Fruit fly (Drosophila melanogaster): Measurements from ENCODE around the gene CG6333.

The CG6333 gene

dm6 chr3L:17495266-17495961 lies 9.4 kb upstream of the CG6333 start (continued):
- TF ChIP-seq dysf (GFP tag; IDR thresholded peaks at IDR 0.05) (0 out of 3 replicates have a peak, but pooled peaks have one; percentile 9), NFAT (GFP tag; IDR thresholded peaks at IDR 0.05) (no peak), CG4854 (GFP tag; optimal IDR thresholded peaks at IDR 0.05) (no peak), ato (GFP tag; IDR thresholded peaks at IDR 0.05; ENCODE audit: partially characterized antibody) (no peak), bab2 (GFP tag; optimal IDR thresholded peaks at IDR 0.05) (no peak), cas (GFP tag; IDR thresholded peaks at IDR 0.05) (no peak), Sry-δ (GFP tag; optimal IDR thresholded peaks at IDR 0.05) (no peak), disco-r (GFP tag; optimal IDR thresholded peaks at IDR 0.05) (no peak), sisA (GFP tag; IDR thresholded peaks at IDR 0.05) (no peak), CG11695 (GFP tag; IDR thresholded peaks at IDR 0.05) (no peak), da (GFP tag; optimal IDR thresholded peaks at IDR 0.05) (no peak), Six4 (GFP tag; optimal IDR thresholded peaks at IDR 0.05) (no peak), kay (GFP tag; optimal IDR thresholded peaks at IDR 0.05) (no peak), CG8924 (tag; optimal IDR thresholded peaks at IDR 0.05) (peak; percentile 19), CG1792 (GFP tag; optimal IDR thresholded peaks at IDR 0.05) (no peak), fru (optimal IDR thresholded peaks at IDR 0.05) (no peak), Tbp (GFP tag; optimal IDR thresholded peaks at IDR 0.05) (no peak), run (tag; optimal IDR thresholded peaks at IDR 0.05) (no peak), Chrac-16 (GFP tag; optimal IDR thresholded peaks at IDR 0.05) (no peak), CG14441 (GFP tag; IDR thresholded peaks at IDR 0.05) (no peak), CG12104 (GFP tag; optimal IDR thresholded peaks at IDR 0.05) (no peak), NfI (GFP tag; optimal IDR thresholded peaks at IDR 0.05) (no peak), PHDP (tag; optimal IDR thresholded peaks at IDR 0.05) (peak; percentile 37), stwl (tag; optimal IDR thresholded peaks at IDR 0.05) (no peak), az2 (GFP tag; optimal IDR thresholded peaks at IDR 0.05) (peak; percentile 40), tna (GFP tag; IDR thresholded peaks at IDR 0.05; ENCODE audit: partially characterized antibody) (no peak), zen (tag; optimal IDR thresholded peaks at IDR 0.05) (no peak), CG43689 (GFP tag; IDR thresholded peaks at IDR 0.05) (no peak), ERR (GFP tag; optimal IDR thresholded peaks at IDR 0.05) (no peak), insv (GFP tag; optimal IDR thresholded peaks at IDR 0.05) (no peak), CG10321 (GFP tag; IDR thresholded peaks at IDR 0.05) (no peak), CG30403 (GFP tag; optimal IDR thresholded peaks at IDR 0.05) (peak; percentile 4), ind (GFP tag; optimal IDR thresholded peaks at IDR 0.05) (no peak), CG6254 (GFP tag; optimal IDR thresholded peaks at IDR 0.05) (no peak), CG12942 (GFP tag; optimal IDR thresholded peaks at IDR 0.05) (no peak), CG7839 (tag; optimal IDR thresholded peaks at IDR 0.05) (peak; percentile 43), Ets97D (GFP tag; optimal IDR thresholded peaks at IDR 0.05) (no peak), lab (GFP tag; optimal IDR thresholded peaks at IDR 0.05) (peak; percentile 6), CG34376 (GFP tag; optimal IDR thresholded peaks at IDR 0.05) (no peak), ATbp (GFP tag; optimal IDR thresholded peaks at IDR 0.05) (no peak), slbo (GFP tag; IDR thresholded peaks at IDR 0.05) (no peak), CG31224 (GFP tag; IDR thresholded peaks at IDR 0.05) (no peak), CG2199 (GFP tag; IDR thresholded peaks at IDR 0.05) (no peak), slp2 (GFP tag; optimal IDR thresholded peaks at IDR 0.05) (peak; percentile 23), toy (GFP tag; IDR thresholded peaks at IDR 0.05) (no peak), CG15073 (GFP tag; optimal IDR thresholded peaks at IDR 0.05) (no peak), fd3F (GFP tag; optimal IDR thresholded peaks at IDR 0.05) (no peak), Neu2 (GFP tag; optimal IDR thresholded peaks at IDR 0.05; ENCODE audit: borderline replicate concordance) (no peak), psq (GFP tag; optimal IDR thresholded peaks at IDR 0.05) (no peak), CG3847 (GFP tag; IDR thresholded peaks at IDR 0.05) (no peak), ewg (GFP tag; optimal IDR thresholded peaks at IDR 0.05) (peak; percentile 17), CG10267 (tag; optimal IDR thresholded peaks at IDR 0.05) (peak; percentile 35)

Measured in whole organism, embryonic.